Fruit fly (Drosophila melanogaster): ENCODE measurements around the gene Polr2B.

The Polr2B gene

DNA sequence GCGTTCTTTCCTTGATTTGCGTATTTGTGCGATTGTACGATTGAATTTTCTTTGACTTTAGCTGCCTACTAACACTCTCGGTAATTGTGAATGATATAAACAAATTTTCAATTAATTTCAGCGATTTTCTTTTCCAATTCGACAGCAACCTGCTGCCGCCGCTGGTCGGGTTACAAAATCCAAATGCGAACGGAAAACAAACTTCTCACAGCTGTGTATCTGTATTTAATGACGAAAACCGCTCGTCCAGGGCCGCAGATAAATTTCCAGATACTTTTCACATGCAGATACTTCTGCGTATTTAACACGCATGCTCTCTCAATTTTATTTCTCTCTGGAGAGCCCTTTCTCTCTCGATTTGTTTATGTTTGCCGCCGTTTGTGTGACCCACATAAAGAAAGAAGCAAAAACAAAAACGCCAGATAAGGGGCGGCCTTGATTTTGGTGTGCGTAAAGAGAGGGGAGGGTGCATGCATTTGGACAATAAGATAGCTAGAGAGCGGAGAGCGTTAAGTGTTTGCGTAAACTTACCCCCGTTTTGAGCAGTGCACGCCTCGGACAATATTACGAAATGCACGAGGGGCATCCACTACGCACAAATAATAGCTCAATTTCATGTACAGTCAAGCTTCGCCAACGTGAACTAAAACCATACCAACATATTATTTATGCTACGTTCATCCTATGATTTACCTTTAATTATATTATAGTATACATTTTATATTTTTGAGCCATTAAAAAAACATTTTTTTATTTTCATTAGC, 17.3 kb upstream of the Polr2B start, which contains the start of gene CG12402 (continued):
- TF ChIP-seq corto (GFP tag; optimal IDR thresholded peaks at IDR 0.05) (no peak), CG2116 (GFP tag; optimal IDR thresholded peaks at IDR 0.05) (peak; percentile 49), bowl (GFP tag; IDR thresholded peaks at IDR 0.05) (peak; percentile 63; the same call in 1 of the 2 replicates), hth (optimal IDR thresholded peaks at IDR 0.05) (no peak), Kr (GFP tag; optimal IDR thresholded peaks at IDR 0.05) (peak; percentile 60), MESR4 (GFP tag; optimal IDR thresholded peaks at IDR 0.05) (no peak), TFAM (GFP tag; optimal IDR thresholded peaks at IDR 0.05) (peak; percentile 60), CG10565 (GFP tag; optimal IDR thresholded peaks at IDR 0.05) (peak; percentile 29), ems (GFP tag; optimal IDR thresholded peaks at IDR 0.05) (peak; percentile 55), CG5180 (GFP tag; optimal IDR thresholded peaks at IDR 0.05) (peak; percentile 75), cwo (GFP tag; optimal IDR thresholded peaks at IDR 0.05) (peak; percentile 75), CrebB (tag; optimal IDR thresholded peaks at IDR 0.05) (peak; percentile 60), GATAe (GFP tag; conservative IDR thresholded peaks at IDR 0.05) (peak; percentile 74), CG3281 (GFP tag; optimal IDR thresholded peaks at IDR 0.05) (peak; percentile 72), Oli (tag; optimal IDR thresholded peaks at IDR 0.05) (peak; percentile 88), Nf-YC (tag; optimal IDR thresholded peaks at IDR 0.05) (peak; percentile 77), scrt (GFP tag; optimal IDR thresholded peaks at IDR 0.05) (peak; percentile 64), CG15514 (GFP tag; optimal IDR thresholded peaks at IDR 0.05) (peak; percentile 74), zf30C (GFP tag; optimal IDR thresholded peaks at IDR 0.05) (peak; percentile 99), az2 (GFP tag; optimal IDR thresholded peaks at IDR 0.05) (peak; percentile 84), yki (optimal IDR thresholded peaks at IDR 0.05) (no peak), Mad (GFP tag; optimal IDR thresholded peaks at IDR 0.05) (peak; percentile 74), gro (GFP tag; optimal IDR thresholded peaks at IDR 0.05) (peak; percentile 24), ash1 (GFP tag; optimal IDR thresholded peaks at IDR 0.05) (peak; percentile 49), Hr3 (GFP tag; optimal IDR thresholded peaks at IDR 0.05) (peak; percentile 91), Drgx (GFP tag; IDR thresholded peaks at IDR 0.05) (peak; percentile 61), wek (GFP tag; optimal IDR thresholded peaks at IDR 0.05) (peak; percentile 90), wdn (GFP tag; IDR thresholded peaks at IDR 0.05) (peak; percentile 57; the same call in 1 of the 2 replicates), odd (GFP tag; optimal IDR thresholded peaks at IDR 0.05) (peak; percentile 69), CG8359 (GFP tag; optimal IDR thresholded peaks at IDR 0.05; ENCODE audit: borderline replicate concordance) (peak; percentile 65), CG43689 (GFP tag; IDR thresholded peaks at IDR 0.05) (peak; percentile 73; the same call in 1 of the 2 replicates), CG4404 (GFP tag; IDR thresholded peaks at IDR 0.05) (peak; percentile 29; the same call in 1 of the 2 replicates), ap (GFP tag; IDR thresholded peaks at IDR 0.05) (peak; percentile 83), br (optimal IDR thresholded peaks at IDR 0.05) (no peak), CG16813 (GFP tag; IDR thresholded peaks at IDR 0.05; ENCODE audit: partially characterized antibody) (no peak), Jarid2 (GFP tag; optimal IDR thresholded peaks at IDR 0.05) (peak; percentile 11), CG1024 (GFP tag; IDR thresholded peaks at IDR 0.05) (peak; percentile 73), al (GFP tag; IDR thresholded peaks at IDR 0.05) (peak; percentile 25; the same call in 1 of the 2 replicates), CG12155 (GFP tag; optimal IDR thresholded peaks at IDR 0.05) (peak; percentile 68), Sry-δ (GFP tag; optimal IDR thresholded peaks at IDR 0.05) (peak; percentile 3), luna (GFP tag; optimal IDR thresholded peaks at IDR 0.05) (no peak), CG34376 (GFP tag; optimal IDR thresholded peaks at IDR 0.05) (peak; percentile 71), Atf3 (GFP tag; optimal IDR thresholded peaks at IDR 0.05) (peak; percentile 19), cas (GFP tag; IDR thresholded peaks at IDR 0.05) (peak; percentile 69; the same call in 1 of the 2 replicates), hkb (optimal IDR thresholded peaks at IDR 0.05) (no peak), hkb (GFP tag; IDR thresholded peaks at IDR 0.05) (peak; percentile 95), pum (GFP tag; optimal IDR thresholded peaks at IDR 0.05) (peak; percentile 53), CG10366 (GFP tag; IDR thresholded peaks at IDR 0.05) (peak; percentile 87), ATbp (GFP tag; optimal IDR thresholded peaks at IDR 0.05) (peak; percentile 85), PHDP (tag; optimal IDR thresholded peaks at IDR 0.05) (peak; percentile 87)

Data from whole organism, embryonic.